Worm (Caenorhabditis elegans) whole organism, L1 larva: ENCODE data around the gene ama-1.

Source experiments
- ceh-82 ChIP-seq, 3 experiments: fragments of 150-350 bp in 1 of 3; sonication (generic microtip) in 2 of 3; optimal IDR thresholded peaks; 2 replicates each; lab custom pipeline; 2014 to 2017; ENCODE audit warnings: missing biosample characterization in 3 of 3, missing genetic modification characterization in 3 of 3
- ceh-88 ChIP-seq: fragments of 200-800 bp; sonication (Bioruptor generic); IDR thresholded peaks from 2 replicates; pipeline ENCODE4 v1.3.6; 2022; ENCODE audit warnings: missing genetic modification characterization, missing compliant biosample characterization
- efl-3 ChIP-seq: fragments of 200-800 bp; sonication (Bioruptor generic); optimal IDR thresholded peaks from 2 replicates; lab custom pipeline; 2018; ENCODE audit warnings: mild to moderate bottlenecking, missing genetic modification characterization, missing compliant biosample characterization
- lin-13 ChIP-seq: fragments of 150-350 bp; optimal IDR thresholded peaks from 2 replicates; lab custom pipeline; 2014; ENCODE audit warnings: missing biosample characterization, missing genetic modification reagents, missing genetic modification characterization
- nhr-11 ChIP-seq: fragments of 150-350 bp; optimal IDR thresholded peaks from 2 replicates; lab custom pipeline; 2014; ENCODE audit warnings: missing biosample characterization, missing genetic modification characterization
- nhr-19 ChIP-seq: fragments of 200-800 bp; sonication (Bioruptor generic); conservative IDR thresholded peaks from 2 replicates; pipeline ENCODE4 v1.3.6; 2022; ENCODE audit warnings: missing genetic modification characterization, missing compliant biosample characterization
- nhr-28 ChIP-seq: fragments of 150-350 bp; optimal IDR thresholded peaks from 2 replicates; lab custom pipeline; 2014; ENCODE audit warnings: missing biosample characterization, missing genetic modification characterization
- nhr-90 ChIP-seq: sonication (generic microtip); optimal IDR thresholded peaks from 2 replicates; lab custom pipeline; 2016; ENCODE audit warnings: mild to moderate bottlenecking, missing genetic modification characterization, missing compliant biosample characterization; ENCODE audit not compliant: poor library complexity
- swsn-7 ChIP-seq: sonication (generic microtip); optimal IDR thresholded peaks from 2 replicates; lab custom pipeline; 2016; ENCODE audit warnings: missing genetic modification characterization, missing compliant biosample characterization
- unc-130 ChIP-seq: fragments of 150-350 bp; optimal IDR thresholded peaks from 2 replicates; lab custom pipeline; 2017; ENCODE audit warnings: missing biosample characterization, missing genetic modification characterization, inconsistent platforms
- xbp-1 ChIP-seq: sonication (generic microtip); optimal IDR thresholded peaks from 2 replicates; lab custom pipeline; 2016; ENCODE audit warnings: missing genetic modification characterization, missing compliant biosample characterization
- ztf-11 ChIP-seq, 2 experiments: sonication (generic microtip); optimal IDR thresholded peaks; 2 replicates each; lab custom pipeline; 2016 to 2017; ENCODE audit warnings: missing genetic modification characterization in 2 of 2, missing biosample characterization in 1 of 2, missing compliant biosample characterization in 1 of 2

DNA sequence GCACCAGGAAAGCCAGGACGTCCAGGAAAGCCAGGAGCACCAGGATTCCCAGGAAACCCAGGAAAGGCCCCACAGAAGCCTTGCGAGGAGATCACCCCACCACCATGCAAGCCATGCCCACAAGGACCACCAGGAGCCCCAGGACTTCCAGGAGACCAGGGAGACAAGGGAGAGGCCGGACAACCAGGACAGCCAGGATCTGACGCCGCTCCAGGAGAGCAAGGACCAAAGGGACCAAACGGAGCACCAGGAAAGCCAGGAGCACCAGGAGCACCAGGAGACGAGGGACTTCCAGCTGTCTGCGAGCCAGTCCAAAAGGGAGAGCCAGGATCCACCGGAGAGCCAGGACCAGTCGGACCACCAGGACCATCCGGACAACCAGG, 11.9 kb upstream of the ama-1 start:
- TF ChIP-seq xbp-1 (tag; lab: Kevin White, UChicago) (no peak), nhr-11 (tag; lab: Kevin White, UChicago) (no peak), unc-130 (tag; lab: Kevin White, UChicago) (no peak), efl-3 (no peak), nhr-19 (no peak), lin-13 (no peak), ceh-82 (tag; optimal IDR thresholded peaks at IDR 0.05; lab: Kevin White, UChicago) (no peak), nhr-28 (no peak), nhr-90 (tag; lab: Kevin White, UChicago) (no peak), ztf-11 (tag; optimal IDR thresholded peaks at IDR 0.05; lab: Kevin White, UChicago) (no peak), swsn-7 (tag; lab: Kevin White, UChicago) (no peak), ceh-88 (no peak)
